Worm (Caenorhabditis elegans) whole organism, midembryonic: ENCODE measurements around the gene prp-3.

ENCODE experiments used
- T22C8.4 ChIP-seq: fragments of 200-800 bp; sonication (Bioruptor generic); IDR thresholded peaks from 2 replicates; pipeline ENCODE4 v1.3.6; 2022; ENCODE audit warnings: missing genetic modification characterization, missing compliant biosample characterization
- flt-1 ChIP-seq: fragments of 200-800 bp; sonication (Bioruptor generic); IDR thresholded peaks from 2 replicates; pipeline ENCODE4 v1.3.6; 2022; ENCODE audit warnings: missing genetic modification characterization, missing compliant biosample characterization
- klf-2 ChIP-seq: fragments of 200-800 bp; sonication (Bioruptor generic); conservative IDR thresholded peaks from 2 replicates; pipeline ENCODE4 v1.3.6; 2022; ENCODE audit warnings: missing genetic modification reagents, missing genetic modification characterization, missing compliant biosample characterization
- med-1 ChIP-seq: sonication (generic microtip); optimal IDR thresholded peaks from 2 replicates; lab custom pipeline; 2017; ENCODE audit warnings: missing genetic modification characterization, mild to moderate bottlenecking, missing compliant biosample characterization, antibody characterized with exemption, missing genetic modification reagents; ENCODE audit not compliant: insufficient read depth
- ref-1 ChIP-seq: fragments of 200-800 bp; sonication (Bioruptor generic); conservative IDR thresholded peaks from 2 replicates; pipeline ENCODE4 v1.3.6; 2022; ENCODE audit warnings: missing genetic modification reagents, missing genetic modification characterization, missing compliant biosample characterization
- tab-1 ChIP-seq: fragments of 200-800 bp; sonication (Bioruptor generic); IDR thresholded peaks from 2 replicates; pipeline ENCODE4 v1.3.6; 2022; ENCODE audit warnings: missing genetic modification characterization, missing compliant biosample characterization
- ztf-23 ChIP-seq: fragments of 200-800 bp; sonication (Bioruptor generic); IDR thresholded peaks from 2 replicates; pipeline ENCODE4 v1.3.6; 2022; ENCODE audit warnings: missing genetic modification reagents, missing genetic modification characterization, missing compliant biosample characterization
- ztf-29 ChIP-seq: fragments of 200-800 bp; sonication (Bioruptor generic); IDR thresholded peaks from 2 replicates; pipeline ENCODE4 v1.3.6; 2022; ENCODE audit warnings: missing genetic modification reagents, missing genetic modification characterization, missing compliant biosample characterization

ce11 chrIII:10407198-10407663, 20.6 kb downstream of the prp-3 start, which contains the start of gene hat-1:
- no peak for TF ChIP-seq ref-1 (GFP tag; lab: Robert Waterston, UW)
- peak; percentile 51 for TF ChIP-seq ztf-29 (GFP tag; lab: Robert Waterston, UW)
- 0 out of 2 replicates have a peak, but pooled peaks have one; percentile 18 for TF ChIP-seq T22C8.4
- TF ChIP-seq flt-1 (GFP tag; lab: Robert Waterston, UW), result peak; percentile 64; the same call in 1 of the 2 replicates
- no peak for TF ChIP-seq med-1 (GFP tag; lab: Kevin White, UChicago)
- no peak for TF ChIP-seq tab-1 (GFP tag; lab: Robert Waterston, UW)
- TF ChIP-seq klf-2 (GFP tag; lab: Robert Waterston, UW), result no peak
- 0 out of 2 replicates have a peak, but pooled peaks have one; percentile 41 for TF ChIP-seq ztf-23 (GFP tag; lab: Robert Waterston, UW)
